Fruit fly (Drosophila melanogaster) whole organism, embryonic: ENCODE measurements around the gene CG42763.

Experiments
- Ada2b ChIP-seq: fragments of 200-800 bp; sonication (Bioruptor generic); IDR thresholded peaks from 2 replicates; pipeline ENCODE4 v1.3.6; 2022; ENCODE audit warnings: missing biosample characterization, missing genetic modification characterization
- BEAF-32 ChIP-seq: fragments of 200-800 bp; sonication (Bioruptor generic); optimal IDR thresholded peaks from 3 replicates; lab custom pipeline; 2017; ENCODE audit warnings: missing biosample characterization, missing genetic modification characterization, mild to moderate bottlenecking, moderate library complexity, missing genetic modification reagents
- C15 ChIP-seq: fragments of 200-800 bp; sonication (Bioruptor generic); IDR thresholded peaks from 3 replicates; pipeline ENCODE4 v1.3.6; 2022; ENCODE audit warnings: missing biosample characterization, missing genetic modification characterization
- CG10147 ChIP-seq: fragments of 200-800 bp; sonication (Bioruptor generic); optimal IDR thresholded peaks from 2 replicates; lab custom pipeline; 2019; ENCODE audit warnings: missing biosample characterization, mild to moderate bottlenecking, missing genetic modification characterization, moderate library complexity
- CG10565 ChIP-seq: fragments of 200-800 bp; sonication (Bioruptor generic); optimal IDR thresholded peaks from 3 replicates; lab custom pipeline; 2016; ENCODE audit warnings: missing biosample characterization, mild to moderate bottlenecking, missing genetic modification characterization
- CG10979 ChIP-seq: fragments of 200-800 bp; sonication (Bioruptor generic); optimal IDR thresholded peaks from 2 replicates; lab custom pipeline; 2018; ENCODE audit warnings: missing biosample characterization, mild to moderate bottlenecking, missing genetic modification characterization, moderate library complexity
- CG11085 ChIP-seq: fragments of 200-800 bp; sonication (Bioruptor generic); IDR thresholded peaks from 2 replicates; pipeline ENCODE4 v1.3.6; 2022; ENCODE audit warnings: missing biosample characterization, missing genetic modification characterization
- CG11695 ChIP-seq: fragments of 200-800 bp; sonication (Bioruptor generic); IDR thresholded peaks from 3 replicates; pipeline ENCODE4 v1.3.6; 2022; ENCODE audit warnings: missing biosample characterization, missing genetic modification characterization
- CG12391 ChIP-seq: fragments of 200-800 bp; sonication (Bioruptor generic); optimal IDR thresholded peaks from 3 replicates; lab custom pipeline; 2018; ENCODE audit warnings: missing biosample characterization, mild to moderate bottlenecking, missing genetic modification characterization, moderate library complexity
- CG15696 ChIP-seq: fragments of 200-800 bp; sonication (Bioruptor generic); optimal IDR thresholded peaks from 2 replicates; lab custom pipeline; 2019; ENCODE audit warnings: missing biosample characterization, mild to moderate bottlenecking, missing genetic modification characterization, moderate library complexity
- CG16863 ChIP-seq: fragments of 200-800 bp; sonication (Bioruptor generic); optimal IDR thresholded peaks from 3 replicates; lab custom pipeline; 2016; ENCODE audit warnings: missing biosample characterization, missing genetic modification characterization
- CG17359 ChIP-seq: fragments of 200-800 bp; sonication (Bioruptor generic); optimal IDR thresholded peaks from 3 replicates; lab custom pipeline; 2018; ENCODE audit warnings: missing biosample characterization, mild to moderate bottlenecking, missing genetic modification characterization, moderate library complexity
- CG32532 ChIP-seq: fragments of 200-800 bp; sonication (Bioruptor generic); IDR thresholded peaks from 2 replicates; pipeline ENCODE4 v1.3.6; 2022; ENCODE audit warnings: missing biosample characterization, missing genetic modification characterization
- CG4707 ChIP-seq: fragments of 200-800 bp; sonication (Bioruptor generic); optimal IDR thresholded peaks from 2 replicates; lab custom pipeline; 2018; ENCODE audit warnings: missing biosample characterization, mild to moderate bottlenecking, missing genetic modification characterization, moderate library complexity
- CG6765 ChIP-seq: fragments of 200-800 bp; sonication (Bioruptor generic); optimal IDR thresholded peaks from 3 replicates; lab custom pipeline; 2017; ENCODE audit warnings: missing biosample characterization, mild to moderate bottlenecking, missing genetic modification characterization
- CG6791 ChIP-seq: fragments of 200-800 bp; sonication (Bioruptor generic); IDR thresholded peaks from 3 replicates; pipeline ENCODE4 v1.3.6; 2022; ENCODE audit warnings: missing biosample characterization, missing genetic modification characterization; ENCODE audit not compliant: partially characterized antibody
- CG8281 ChIP-seq: fragments of 200-800 bp; sonication (Bioruptor generic); optimal IDR thresholded peaks from 2 replicates; lab custom pipeline; 2018; ENCODE audit warnings: missing biosample characterization, mild to moderate bottlenecking, missing genetic modification characterization, moderate library complexity
- CG9876 ChIP-seq: fragments of 200-800 bp; sonication (Bioruptor generic); optimal IDR thresholded peaks from 2 replicates; lab custom pipeline; 2016; ENCODE audit warnings: missing biosample characterization, missing genetic modification characterization
- Fer3 ChIP-seq: fragments of 200-800 bp; sonication (Bioruptor generic); optimal IDR thresholded peaks from 2 replicates; lab custom pipeline; 2018; ENCODE audit warnings: missing biosample characterization, mild to moderate bottlenecking, missing genetic modification characterization, moderate library complexity
- Gug ChIP-seq: fragments of 200-800 bp; sonication (Bioruptor generic); IDR thresholded peaks from 4 replicates; pipeline ENCODE4 v1.3.6; 2022; ENCODE audit warnings: missing biosample characterization, missing genetic modification characterization
- H15 ChIP-seq: fragments of 200-800 bp; sonication (Bioruptor generic); IDR thresholded peaks from 3 replicates; pipeline ENCODE4 v1.3.6; 2022; ENCODE audit warnings: missing biosample characterization, missing genetic modification characterization
- Hand ChIP-seq: fragments of 200-800 bp; sonication (Bioruptor generic); optimal IDR thresholded peaks from 2 replicates; lab custom pipeline; 2017; ENCODE audit warnings: mild to moderate bottlenecking, missing biosample characterization, missing genetic modification reagents, missing genetic modification characterization
- Lim3 ChIP-seq: fragments of 200-800 bp; sonication (Bioruptor generic); IDR thresholded peaks from 2 replicates; pipeline ENCODE4 v1.3.6; 2022; ENCODE audit warnings: missing biosample characterization, missing genetic modification characterization
- Pdp1 ChIP-seq, 2 experiments: fragments of 200-800 bp; sonication (Bioruptor generic); optimal IDR thresholded peaks; 3 replicates each; lab custom pipeline; 2016; ENCODE audit warnings: missing biosample characterization in 2 of 2, missing genetic modification characterization in 2 of 2, mild to moderate bottlenecking in 1 of 2, moderate library complexity in 1 of 2
- Scr ChIP-seq: fragments of 200-800 bp; sonication (Bioruptor generic); IDR thresholded peaks from 2 replicates; pipeline ENCODE4 v1.3.6; 2022; ENCODE audit warnings: missing biosample characterization, missing genetic modification characterization; ENCODE audit not compliant: partially characterized antibody
- Spps ChIP-seq: fragments of 200-800 bp; sonication (Bioruptor generic); optimal IDR thresholded peaks from 2 replicates; lab custom pipeline; 2018; ENCODE audit warnings: missing biosample characterization, mild to moderate bottlenecking, missing genetic modification characterization
- Sry-β ChIP-seq: fragments of 200-800 bp; sonication (Bioruptor generic); optimal IDR thresholded peaks from 2 replicates; lab custom pipeline; 2018; ENCODE audit warnings: missing biosample characterization, mild to moderate bottlenecking, missing genetic modification characterization, moderate library complexity
- Tbp ChIP-seq: fragments of >200 bp; optimal IDR thresholded peaks from 2 replicates; lab custom pipeline; 2018; ENCODE audit warnings: missing biosample characterization, missing genetic modification characterization
- ato ChIP-seq: fragments of 200-800 bp; sonication (Bioruptor generic); IDR thresholded peaks from 2 replicates; pipeline ENCODE4 v1.3.6; 2022; ENCODE audit warnings: missing biosample characterization, missing genetic modification characterization; ENCODE audit not compliant: partially characterized antibody
- bab2 ChIP-seq: fragments of 200-800 bp; sonication (Bioruptor generic); optimal IDR thresholded peaks from 2 replicates; lab custom pipeline; 2016; ENCODE audit warnings: missing biosample characterization, missing genetic modification characterization
- bbx ChIP-seq: fragments of 200-800 bp; sonication (Bioruptor generic); IDR thresholded peaks from 2 replicates; pipeline ENCODE4 v1.3.6; 2022; ENCODE audit warnings: missing biosample characterization, missing genetic modification characterization; ENCODE audit not compliant: partially characterized antibody
- bcd ChIP-seq: fragments of 200-800 bp; sonication (Bioruptor generic); optimal IDR thresholded peaks from 2 replicates; lab custom pipeline; 2017; ENCODE audit warnings: missing biosample characterization, mild to moderate bottlenecking, missing genetic modification characterization
- btn ChIP-seq: fragments of 200-800 bp; sonication (Bioruptor generic); optimal IDR thresholded peaks from 2 replicates; lab custom pipeline; 2016; ENCODE audit warnings: missing biosample characterization, missing genetic modification characterization
- disco-r ChIP-seq: fragments of 200-800 bp; sonication (Bioruptor generic); optimal IDR thresholded peaks from 2 replicates; lab custom pipeline; 2016; ENCODE audit warnings: missing biosample characterization, missing genetic modification characterization
- esg ChIP-seq: fragments of 200-800 bp; sonication (Bioruptor generic); conservative IDR thresholded peaks from 2 replicates; pipeline ENCODE4 v1.3.6; 2022; ENCODE audit warnings: missing biosample characterization, missing genetic modification characterization
- eyg ChIP-seq: fragments of 200-800 bp; sonication (Bioruptor generic); optimal IDR thresholded peaks from 3 replicates; lab custom pipeline; 2016; ENCODE audit warnings: missing biosample characterization, missing genetic modification characterization
- gfzf ChIP-seq: fragments of 200-800 bp; sonication (Bioruptor generic); optimal IDR thresholded peaks from 2 replicates; lab custom pipeline; 2016; ENCODE audit warnings: missing biosample characterization, mild to moderate bottlenecking, missing genetic modification characterization, moderate library complexity
- gsb-n ChIP-seq: fragments of 200-800 bp; sonication (Bioruptor generic); optimal IDR thresholded peaks from 3 replicates; lab custom pipeline; 2018; ENCODE audit warnings: missing biosample characterization, mild to moderate bottlenecking, missing genetic modification characterization
- h ChIP-seq: fragments of >200 bp; optimal IDR thresholded peaks from 2 replicates; lab custom pipeline; 2017
- kah ChIP-seq: fragments of 200-800 bp; sonication (Bioruptor generic); optimal IDR thresholded peaks from 2 replicates; lab custom pipeline; 2018; ENCODE audit warnings: missing biosample characterization, mild to moderate bottlenecking, missing genetic modification characterization
- ken ChIP-seq: fragments of 200-800 bp; sonication (Bioruptor generic); IDR thresholded peaks from 3 replicates; pipeline ENCODE4 v1.3.6; 2022; ENCODE audit warnings: missing biosample characterization, missing genetic modification characterization
- nerfin-2 ChIP-seq: fragments of 200-800 bp; sonication (Bioruptor generic); IDR thresholded peaks from 2 replicates; pipeline ENCODE4 v1.3.6; 2022; ENCODE audit warnings: missing biosample characterization, missing genetic modification characterization; ENCODE audit not compliant: partially characterized antibody
- pfk ChIP-seq: fragments of 200-800 bp; sonication (Bioruptor generic); optimal IDR thresholded peaks from 2 replicates; lab custom pipeline; 2018; ENCODE audit warnings: missing biosample characterization, mild to moderate bottlenecking, missing genetic modification characterization, moderate library complexity
- salm ChIP-seq: fragments of 200-800 bp; sonication (Bioruptor generic); optimal IDR thresholded peaks from 2 replicates; lab custom pipeline; 2018; ENCODE audit warnings: missing biosample characterization, mild to moderate bottlenecking, missing genetic modification characterization
- sc ChIP-seq, 3 experiments: fragments of >200 bp in 2 of 3; fragments of 200-800 bp in 1 of 3; sonication (Bioruptor generic) in 1 of 3; optimal IDR thresholded peaks; 2 replicates in 2 of 3; 3 replicates in 1 of 3; lab custom pipeline; 2017; ENCODE audit warnings: mild to moderate bottlenecking in 1 of 3, missing biosample characterization in 1 of 3, missing genetic modification characterization in 1 of 3, missing genetic modification reagents in 1 of 3
- sens ChIP-seq: fragments of 200-800 bp; sonication (Bioruptor generic); peaks from one replicate; lab custom pipeline; 2016; ENCODE audit warnings: missing biosample characterization, missing genetic modification characterization
- so ChIP-seq: fragments of 200-800 bp; sonication (Bioruptor generic); IDR thresholded peaks from 3 replicates; pipeline ENCODE4 v1.3.6; 2022; ENCODE audit warnings: missing biosample characterization, missing genetic modification characterization
- sr ChIP-seq: fragments of 200-800 bp; sonication (Bioruptor generic); IDR thresholded peaks from 3 replicates; pipeline ENCODE4 v1.3.6; 2022; ENCODE audit warnings: missing biosample characterization, missing genetic modification characterization
- sug ChIP-seq: fragments of 200-800 bp; optimal IDR thresholded peaks from 2 replicates; lab custom pipeline; 2019; ENCODE audit warnings: missing biosample characterization, mild to moderate bottlenecking, missing genetic modification characterization, moderate library complexity
- unc-4 ChIP-seq: fragments of 200-800 bp; sonication (Bioruptor generic); IDR thresholded peaks from 2 replicates; pipeline ENCODE4 v1.3.6; 2022; ENCODE audit warnings: missing biosample characterization, missing genetic modification characterization; ENCODE audit not compliant: partially characterized antibody

Gene CG42763

DNA sequence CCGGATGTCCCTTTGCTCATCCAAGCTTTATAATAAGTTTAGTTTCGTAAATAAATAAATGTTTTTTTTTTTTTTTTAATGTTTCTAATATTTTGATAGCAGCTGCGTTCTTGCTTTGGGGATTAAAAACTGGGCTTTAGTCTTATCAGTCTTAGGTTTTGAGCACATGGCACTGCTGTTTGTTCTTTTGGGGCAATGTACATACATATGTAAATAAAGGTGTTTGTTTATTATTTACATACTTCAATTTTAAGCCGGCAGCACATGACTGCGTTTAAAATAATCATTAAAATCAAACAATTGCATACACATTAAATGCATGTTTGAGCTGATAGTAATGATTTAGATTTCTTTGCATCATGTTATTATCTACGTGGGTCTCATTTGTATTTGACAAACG, 19.3 kb upstream of the CG42763 start (continued):
- TF ChIP-seq nerfin-2 (no peak), CG8281 (tag; lab: Kevin White, UChicago) (peak; percentile 55), CG6791 (GFP tag; lab: Robert Waterston, UW) (no peak), Tbp (GFP tag; lab: Kevin White, UChicago) (no peak), kah (GFP tag; lab: Kevin White, UChicago) (peak; percentile 75), Ada2b (no peak), CG10565 (peak; percentile 64), CG9876 (GFP tag; lab: Kevin White, UChicago) (peak; percentile 34), Pdp1 (GFP tag; optimal IDR thresholded peaks at IDR 0.05; lab: Kevin White, UChicago) (peak; percentile 29 to 63), CG16863 (GFP tag; lab: Kevin White, UChicago) (peak; percentile 81), Spps (tag; lab: Kevin White, UChicago) (peak; percentile 80), BEAF-32 (GFP tag; lab: Kevin White, UChicago) (no peak), sens (peak; percentile 99), esg (GFP tag; lab: Robert Waterston, UW) (no peak), Hand (GFP tag; lab: Kevin White, UChicago) (no peak), Gug (no peak; the same call in 3 of the 4 replicates), CG17359 (peak; percentile 92), unc-4 (no peak), gfzf (no peak), bcd (GFP tag; lab: Kevin White, UChicago) (peak; percentile 75), sc (optimal IDR thresholded peaks at IDR 0.05; lab: Kevin White, UChicago) (no peak), sc (GFP tag; optimal IDR thresholded peaks at IDR 0.05; lab: Kevin White, UChicago) (peak; percentile 92), Fer3 (tag; lab: Kevin White, UChicago) (peak; percentile 78), CG12391 (tag; lab: Kevin White, UChicago) (peak; percentile 54), sr (GFP tag; lab: Robert Waterston, UW) (peak; percentile 55; the same call in 1 of the 3 replicates), h (lab: Kevin White, UChicago) (no peak), eyg (GFP tag; lab: Kevin White, UChicago) (peak; percentile 61), ken (peak; percentile 57; the same call in 1 of the 3 replicates), CG6765 (GFP tag; lab: Kevin White, UChicago) (no peak), gsb-n (tag; lab: Kevin White, UChicago) (peak; percentile 88), sug (tag; lab: Kevin White, UChicago) (no peak), pfk (GFP tag; lab: Kevin White, UChicago) (peak; percentile 68), so (GFP tag; lab: Robert Waterston, UW) (peak; percentile 79; the same call in 2 of the 3 replicates), CG11085 (no peak), C15 (GFP tag; lab: Robert Waterston, UW) (0 out of 3 replicates have a peak, but pooled peaks have one; percentile 37), salm (tag; lab: Kevin White, UChicago) (peak; percentile 85), Sry-β (peak; percentile 76), bab2 (GFP tag; lab: Kevin White, UChicago) (peak; percentile 83), CG11695 (GFP tag; lab: Robert Waterston, UW) (peak; percentile 61), CG10147 (GFP tag; lab: Kevin White, UChicago) (peak; percentile 9), Lim3 (no peak), CG32532 (GFP tag; lab: Robert Waterston, UW) (no peak), ato (GFP tag; lab: Robert Waterston, UW) (no peak), bbx (GFP tag; lab: Robert Waterston, UW) (no peak), Scr (no peak), btn (GFP tag; lab: Kevin White, UChicago) (peak; percentile 51), H15 (GFP tag; lab: Robert Waterston, UW) (peak; percentile 50; the same call in 1 of the 3 replicates), CG4707 (peak; percentile 86), CG15696 (tag; lab: Kevin White, UChicago) (peak; percentile 92), disco-r (peak; percentile 56), CG10979 (tag; lab: Kevin White, UChicago) (peak; percentile 54)
